Fruit fly (Drosophila melanogaster): ENCODE results near the gene CG6324.

Gene CG6324

DNA sequence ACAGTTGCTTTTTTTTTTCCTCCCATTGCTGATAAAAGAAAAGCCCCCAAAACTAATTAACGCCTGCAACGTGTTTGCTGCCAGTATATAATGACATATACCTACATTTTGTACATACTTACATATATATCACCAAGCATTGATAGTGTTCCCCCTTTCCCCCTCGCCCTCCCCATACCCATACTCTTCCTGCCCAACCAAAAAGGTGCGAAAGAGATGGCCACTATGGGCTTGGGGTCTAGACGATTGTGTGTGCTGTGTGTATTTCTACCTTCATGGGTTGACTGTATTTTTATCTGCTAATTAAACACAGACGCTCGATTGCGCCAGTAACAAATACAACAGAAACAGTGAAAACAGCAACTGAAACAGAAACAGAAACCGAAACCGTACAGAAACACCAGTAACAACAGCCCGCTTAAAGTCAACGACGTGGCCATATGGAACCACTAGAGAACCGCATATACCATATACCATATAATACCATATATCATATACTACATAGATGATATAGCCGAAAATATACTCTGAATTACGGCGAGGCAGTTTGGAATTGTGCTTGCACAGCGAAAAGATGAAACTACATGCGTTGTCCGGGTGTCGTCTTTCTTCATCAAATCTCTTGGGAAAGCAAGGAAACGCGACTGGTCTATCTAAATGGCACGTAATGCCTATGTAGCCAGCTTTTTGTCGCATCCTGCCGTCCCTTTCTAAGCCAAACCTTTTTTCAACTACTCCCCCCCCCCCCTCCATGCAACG lies 20.9 kb downstream of the CG6324 start:
- peak; percentile 90 for TF ChIP-seq tj (GFP tag; optimal IDR thresholded peaks at IDR 0.05)
- TF ChIP-seq cic (GFP tag; optimal IDR thresholded peaks at IDR 0.05), result peak; percentile 22
- no peak for TF ChIP-seq cnc (optimal IDR thresholded peaks at IDR 0.05)
- no peak for TF ChIP-seq pad (GFP tag; optimal IDR thresholded peaks at IDR 0.05)

DNA sequence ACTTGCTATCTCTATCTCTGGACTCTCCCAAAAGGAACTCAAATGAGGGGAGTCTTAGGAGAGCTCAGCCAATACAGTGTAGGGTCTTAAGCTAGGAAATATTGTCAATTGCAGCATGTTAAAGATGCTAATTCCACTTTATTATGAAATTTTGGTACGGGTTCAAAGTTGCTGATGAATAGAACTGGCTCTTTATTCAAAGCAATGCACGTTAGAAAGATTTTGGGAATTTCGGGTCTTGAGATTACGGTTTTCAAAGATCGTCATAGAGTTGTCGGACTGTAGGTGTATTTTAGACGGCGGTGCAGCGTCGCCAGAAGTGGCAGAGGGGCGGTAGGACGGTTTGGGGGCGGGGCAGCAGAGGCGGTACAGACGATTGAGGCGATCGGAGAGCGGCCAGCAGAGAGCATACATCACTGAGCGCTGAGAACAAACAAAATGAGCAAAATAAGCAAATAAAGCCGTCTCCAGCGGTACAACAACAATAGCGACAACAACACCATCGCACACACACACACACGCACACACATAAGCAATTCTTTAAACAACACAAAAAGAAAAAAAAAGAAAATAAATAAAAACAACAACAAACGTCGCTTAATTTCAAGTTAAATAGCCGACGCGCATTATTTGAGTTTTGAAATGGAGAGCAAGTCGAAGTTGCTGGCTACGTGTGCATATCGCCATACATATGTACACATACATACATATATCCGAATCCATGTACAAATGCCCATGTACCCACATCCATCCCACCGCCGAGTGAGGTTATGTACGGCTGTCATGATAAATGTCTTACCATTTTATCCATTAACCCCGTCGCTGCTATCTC lies 21.8 kb downstream of the CG6324 start:
- TF ChIP-seq Crg-1 (GFP tag; optimal IDR thresholded peaks at IDR 0.05) (peak; percentile 0), CG7101 (tag; optimal IDR thresholded peaks at IDR 0.05) (peak; percentile 58), CG11617 (GFP tag; optimal IDR thresholded peaks at IDR 0.05) (peak; percentile 17), pad (GFP tag; optimal IDR thresholded peaks at IDR 0.05) (peak; percentile 54), CG12768 (GFP tag; optimal IDR thresholded peaks at IDR 0.05) (no peak), CG5204 (GFP tag; optimal IDR thresholded peaks at IDR 0.05) (peak; percentile 3), CG14711 (tag; optimal IDR thresholded peaks at IDR 0.05) (peak; percentile 27), Hr96 (GFP tag; optimal IDR thresholded peaks at IDR 0.05) (peak; percentile 30), Clk (GFP tag; optimal IDR thresholded peaks at IDR 0.05) (no peak), tj (GFP tag; optimal IDR thresholded peaks at IDR 0.05) (peak; percentile 96)

DNA sequence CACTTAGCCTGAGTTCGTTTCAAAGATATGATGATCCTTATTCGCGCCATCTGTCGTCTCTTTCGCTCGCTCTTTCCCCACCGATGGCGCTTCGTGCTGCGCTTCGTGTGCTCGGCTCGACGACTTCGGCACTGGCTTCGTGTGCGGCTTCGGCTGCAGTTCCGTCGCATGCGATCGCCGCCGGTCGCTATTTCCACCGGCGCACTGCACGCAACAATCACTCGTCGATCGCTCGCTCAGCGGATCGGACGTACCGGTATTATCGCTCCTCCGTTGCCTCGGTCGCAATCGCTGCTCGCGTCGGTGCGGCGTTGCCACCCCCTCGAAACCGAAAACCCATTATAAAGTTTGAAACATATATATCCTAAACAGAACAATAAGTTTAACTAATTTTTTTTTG lies 22.9 kb downstream of the CG6324 start:
- TF ChIP-seq kay (GFP tag; ENCODE audit: borderline replicate concordance) (no peak), CG14711 (tag; optimal IDR thresholded peaks at IDR 0.05) (no peak), CG1620 (GFP tag; optimal IDR thresholded peaks at IDR 0.05) (peak; percentile 52), toe (GFP tag; optimal IDR thresholded peaks at IDR 0.05) (no peak), pad (GFP tag; optimal IDR thresholded peaks at IDR 0.05) (peak; percentile 94), cic (GFP tag; optimal IDR thresholded peaks at IDR 0.05) (peak; percentile 8), CG5204 (GFP tag; optimal IDR thresholded peaks at IDR 0.05) (no peak), CG12768 (GFP tag; optimal IDR thresholded peaks at IDR 0.05) (peak; percentile 34), CG7101 (tag; optimal IDR thresholded peaks at IDR 0.05) (peak; percentile 31), Mnt (GFP tag; optimal IDR thresholded peaks at IDR 0.05) (peak; percentile 73), Crg-1 (GFP tag; optimal IDR thresholded peaks at IDR 0.05) (no peak), Hr96 (GFP tag; optimal IDR thresholded peaks at IDR 0.05) (peak; percentile 27), cnc (optimal IDR thresholded peaks at IDR 0.05) (no peak), tj (GFP tag; optimal IDR thresholded peaks at IDR 0.05) (peak; percentile 73), CG7045 (GFP tag; optimal IDR thresholded peaks at IDR 0.05) (no peak), Clk (GFP tag; optimal IDR thresholded peaks at IDR 0.05) (no peak), ovo (GFP tag; optimal IDR thresholded peaks at IDR 0.05) (no peak), bab1 (GFP tag; optimal IDR thresholded peaks at IDR 0.05) (peak; percentile 59), CG11617 (GFP tag; optimal IDR thresholded peaks at IDR 0.05) (peak; percentile 30), CG33017 (tag; optimal IDR thresholded peaks at IDR 0.05) (no peak)

DNA sequence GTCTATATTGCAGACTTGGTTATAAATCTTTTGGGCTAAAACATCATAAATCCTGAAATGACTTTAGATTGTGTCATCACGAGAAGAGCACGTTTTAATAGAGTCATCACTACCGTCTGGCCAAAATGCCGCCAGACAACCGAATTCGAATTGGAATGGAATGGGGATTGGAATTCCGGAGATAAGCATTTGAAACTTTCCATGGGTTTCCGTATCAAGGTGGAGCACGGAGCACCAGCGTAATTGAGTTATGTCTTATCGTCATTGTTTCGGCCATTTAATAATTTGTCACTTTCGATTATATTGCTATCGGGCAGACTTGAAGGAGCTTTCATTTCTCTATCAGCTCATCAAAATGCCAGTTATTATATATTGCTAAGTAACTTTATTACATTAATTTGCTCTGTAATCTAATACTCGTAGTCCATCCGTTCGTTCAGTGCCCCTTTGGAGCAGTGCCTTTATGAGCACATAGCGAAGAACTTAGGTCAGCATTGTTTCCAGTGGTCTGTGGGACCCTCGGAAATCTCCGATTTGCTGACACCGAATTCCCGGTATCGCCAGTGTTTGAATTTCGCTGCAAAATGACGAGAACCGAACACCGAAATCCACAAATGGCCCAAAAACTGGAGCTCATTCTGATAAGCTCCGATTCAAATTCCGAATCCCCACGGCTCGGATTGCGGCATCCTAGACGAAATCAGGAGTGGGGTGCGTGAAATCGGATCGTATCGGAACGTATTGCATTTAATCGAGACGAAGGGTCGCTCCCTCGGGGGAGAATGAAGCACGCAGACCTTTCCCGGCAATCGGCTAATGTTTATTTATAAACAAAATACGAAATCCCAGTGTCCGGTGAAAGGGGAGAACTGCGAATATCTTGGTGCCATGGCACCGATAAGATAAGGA lies 24.4 kb downstream of the CG6324 start:
- TF ChIP-seq tj (GFP tag; optimal IDR thresholded peaks at IDR 0.05) (peak; percentile 93), CG14711 (tag; optimal IDR thresholded peaks at IDR 0.05) (no peak), Crg-1 (GFP tag; optimal IDR thresholded peaks at IDR 0.05) (no peak), toe (GFP tag; optimal IDR thresholded peaks at IDR 0.05) (no peak), cic (GFP tag; optimal IDR thresholded peaks at IDR 0.05) (no peak)

DNA sequence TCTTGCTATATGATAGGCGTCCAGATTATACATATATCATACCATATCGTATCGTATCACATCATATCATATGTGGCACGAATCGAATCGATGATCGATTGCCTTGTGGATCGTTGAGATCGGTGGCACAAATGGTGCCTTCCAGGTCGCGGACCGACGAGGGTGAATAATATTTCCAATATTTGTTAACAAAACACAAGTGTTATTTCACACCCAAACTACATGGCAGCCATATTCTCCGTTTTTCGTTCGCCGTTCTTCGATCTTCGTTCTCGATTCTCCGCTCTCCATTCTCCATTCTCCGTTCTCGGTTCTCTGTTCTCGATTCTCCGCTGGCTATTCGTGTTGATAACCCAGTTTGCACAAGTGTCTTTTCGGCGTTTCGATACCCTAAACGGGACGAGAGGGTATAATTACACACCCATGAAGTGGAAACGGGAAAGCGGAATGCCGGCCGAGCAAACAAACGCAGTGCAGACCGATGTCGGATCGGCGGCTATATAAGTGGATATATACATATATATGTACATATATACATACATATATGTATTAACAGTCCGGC lies 25.9 kb downstream of the CG6324 start:
- no peak for TF ChIP-seq cic (GFP tag; optimal IDR thresholded peaks at IDR 0.05)
- peak; percentile 26 for TF ChIP-seq tj (GFP tag; optimal IDR thresholded peaks at IDR 0.05)
- TF ChIP-seq CG33017 (tag; optimal IDR thresholded peaks at IDR 0.05), result no peak

DNA sequence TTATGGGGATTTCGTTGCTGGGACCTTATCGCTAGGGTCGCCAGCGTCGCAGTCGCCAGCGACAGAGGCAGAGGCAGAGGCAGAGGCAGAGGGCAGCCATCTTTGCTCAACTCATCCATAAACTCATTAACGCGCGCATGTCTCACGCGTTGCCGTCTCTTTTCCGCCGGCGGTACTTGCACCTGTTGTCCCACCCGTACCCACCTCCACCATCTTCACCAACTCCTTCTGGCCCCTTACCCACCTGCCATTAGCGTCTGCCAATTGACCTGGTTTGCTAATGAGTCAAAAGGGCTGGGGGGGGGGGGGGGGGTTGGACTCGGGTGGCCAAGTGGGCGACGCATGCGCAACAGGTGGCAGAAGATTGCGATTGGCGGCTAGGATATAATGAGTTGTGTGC lies 27.0 kb downstream of the CG6324 start:
- no peak for TF ChIP-seq toe (GFP tag; optimal IDR thresholded peaks at IDR 0.05)
- TF ChIP-seq CG12768 (GFP tag; optimal IDR thresholded peaks at IDR 0.05), result no peak
- TF ChIP-seq cic (GFP tag; optimal IDR thresholded peaks at IDR 0.05), result no peak
- no peak for TF ChIP-seq Hr96 (GFP tag; optimal IDR thresholded peaks at IDR 0.05)
- TF ChIP-seq CG33017 (tag; optimal IDR thresholded peaks at IDR 0.05), result no peak
- no peak for TF ChIP-seq CG14711 (tag; optimal IDR thresholded peaks at IDR 0.05)
- no peak for TF ChIP-seq ovo (GFP tag; optimal IDR thresholded peaks at IDR 0.05)
- TF ChIP-seq Mnt (GFP tag; optimal IDR thresholded peaks at IDR 0.05), result no peak
